Worm (Caenorhabditis elegans) whole organism, early embryonic: ENCODE results near the gene C14A11.6.

ENCODE experiments used
- B0310.2 ChIP-seq: sonication (generic microtip); optimal IDR thresholded peaks from 2 replicates; lab custom pipeline; 2016; ENCODE audit warnings: mild to moderate bottlenecking, missing genetic modification characterization, missing compliant biosample characterization
- F13C5.2 ChIP-seq: sonication (generic microtip); optimal IDR thresholded peaks from 2 replicates; lab custom pipeline; 2017; ENCODE audit warnings: mild to moderate bottlenecking, missing genetic modification characterization, inconsistent platforms, missing compliant biosample characterization
- aly-1 ChIP-seq: sonication (generic microtip); optimal IDR thresholded peaks from 2 replicates; lab custom pipeline; 2016; ENCODE audit warnings: missing genetic modification characterization, missing compliant biosample characterization
- ama-1 ChIP-seq: fragments of 150-350 bp; optimal IDR thresholded peaks from 2 replicates; lab custom pipeline; 2014
- ceh-13 ChIP-seq: fragments of 200-800 bp; sonication (Bioruptor generic); optimal IDR thresholded peaks from 2 replicates; lab custom pipeline; 2018; ENCODE audit warnings: mild to moderate bottlenecking, missing genetic modification characterization, missing compliant biosample characterization
- ceh-36 ChIP-seq: sonication (generic microtip); optimal IDR thresholded peaks from 2 replicates; lab custom pipeline; 2016; ENCODE audit warnings: missing genetic modification characterization, inconsistent platforms, missing compliant biosample characterization
- ets-7 ChIP-seq: sonication (generic microtip); optimal IDR thresholded peaks from 2 replicates; lab custom pipeline; 2016; ENCODE audit warnings: missing genotype, missing genetic modification characterization, missing compliant biosample characterization
- flt-1 ChIP-seq: fragments of 200-800 bp; sonication (Bioruptor generic); IDR thresholded peaks from 2 replicates; pipeline ENCODE4 v1.3.6; 2022; ENCODE audit warnings: missing genetic modification characterization, missing compliant biosample characterization
- hmbx-1 ChIP-seq: sonication (generic microtip); optimal IDR thresholded peaks from 2 replicates; lab custom pipeline; 2016; ENCODE audit warnings: mild to moderate bottlenecking, missing genetic modification characterization, missing compliant biosample characterization
- hmg-4 ChIP-seq: fragments of 200-800 bp; sonication (Bioruptor generic); optimal IDR thresholded peaks from 2 replicates; lab custom pipeline; 2018; ENCODE audit warnings: mild to moderate bottlenecking, missing genetic modification characterization, missing compliant biosample characterization
- hnd-1 ChIP-seq: sonication (generic microtip); optimal IDR thresholded peaks from 2 replicates; lab custom pipeline; 2016; ENCODE audit warnings: missing genetic modification characterization, missing compliant biosample characterization
- pes-1 ChIP-seq: fragments of 200-800 bp; sonication (Bioruptor generic); IDR thresholded peaks from 2 replicates; pipeline ENCODE4 v1.3.6; 2022; ENCODE audit warnings: missing genetic modification reagents, missing genetic modification characterization, missing compliant biosample characterization
- scrt-1 ChIP-seq: fragments of 200-800 bp; sonication (Bioruptor generic); IDR thresholded peaks from 2 replicates; pipeline ENCODE4 v1.3.6; 2022; ENCODE audit warnings: missing genetic modification characterization, missing compliant biosample characterization
- sea-1 ChIP-seq: fragments of 200-800 bp; sonication (Bioruptor generic); conservative IDR thresholded peaks from 2 replicates; pipeline ENCODE4 v1.3.6; 2022; ENCODE audit warnings: missing genetic modification characterization, missing compliant biosample characterization
- tbx-11 ChIP-seq: fragments of 200-800 bp; sonication (Bioruptor generic); IDR thresholded peaks from 2 replicates; pipeline ENCODE4 v1.3.6; 2022; ENCODE audit warnings: missing genetic modification characterization, missing compliant biosample characterization
- tbx-37 ChIP-seq: fragments of 200-800 bp; sonication (Bioruptor generic); conservative IDR thresholded peaks from 2 replicates; pipeline ENCODE4 v1.3.6; 2022; ENCODE audit warnings: missing genetic modification reagents, missing genetic modification characterization, missing compliant biosample characterization
- tra-4 ChIP-seq: sonication (generic microtip); optimal IDR thresholded peaks from 2 replicates; lab custom pipeline; 2017; ENCODE audit warnings: missing genetic modification characterization, missing compliant biosample characterization

C14A11.6 gene

ce11 chrX:2843508-2843907, 29.6 kb upstream of the C14A11.6 start:
- TF ChIP-seq hmg-4 (GFP tag; lab: Kevin White, UChicago) (no peak), scrt-1 (no peak), tbx-37 (GFP tag; lab: Robert Waterston, UW) (no peak), ama-1 (lab: Kevin White, UChicago) (no peak), tbx-11 (no peak), sea-1 (no peak), tra-4 (tag; lab: Kevin White, UChicago) (no peak), ets-7 (tag; lab: Kevin White, UChicago) (no peak)

- TF ChIP-seq aly-1 (no peak), ama-1 (lab: Kevin White, UChicago) (no peak), ceh-13 (GFP tag; lab: Kevin White, UChicago) (no peak), tra-4 (tag; lab: Kevin White, UChicago) (no peak), tbx-11 (no peak), sea-1 (no peak)
Measured at ce11 chrX:2841754-2842153, 27.8 kb upstream of the C14A11.6 start.

- no peak for TF ChIP-seq hmg-4 (GFP tag; lab: Kevin White, UChicago)
- no peak for TF ChIP-seq ceh-36 (tag; lab: Kevin White, UChicago)
- TF ChIP-seq scrt-1: no peak
- TF ChIP-seq tra-4 (tag; lab: Kevin White, UChicago): no peak
- no peak for TF ChIP-seq flt-1 (GFP tag; lab: Robert Waterston, UW)
- TF ChIP-seq aly-1: no peak
- TF ChIP-seq pes-1 (GFP tag; lab: Robert Waterston, UW): no peak
- no peak for TF ChIP-seq B0310.2 (tag; lab: Kevin White, UChicago)
- TF ChIP-seq ama-1 (lab: Kevin White, UChicago): no peak
- no peak for TF ChIP-seq tbx-37 (GFP tag; lab: Robert Waterston, UW)
- TF ChIP-seq ets-7 (tag; lab: Kevin White, UChicago): no peak
- TF ChIP-seq hnd-1 (tag; lab: Kevin White, UChicago): no peak
Measured at ce11 chrX:2840287-2840686, 26.3 kb upstream of the C14A11.6 start, which contains the start of gene Y71H10B.1. TSS of gene Y71H10B.1 (minus strand) at chrX:2840292.

ce11 chrX:2838619-2839018, 24.7 kb upstream of the C14A11.6 start:
- no peak for TF ChIP-seq F13C5.2 (tag; lab: Kevin White, UChicago)

- TF ChIP-seq hmg-4 (GFP tag; lab: Kevin White, UChicago) (no peak), ceh-13 (GFP tag; lab: Kevin White, UChicago) (no peak), F13C5.2 (tag; lab: Kevin White, UChicago) (no peak)
Measured at ce11 chrX:2837477-2837876, 23.5 kb upstream of the C14A11.6 start.

ce11 chrX:2836770-2837169, 22.8 kb upstream of the C14A11.6 start:
- TF ChIP-seq tbx-11 (no peak), hmbx-1 (tag; lab: Kevin White, UChicago) (no peak), aly-1 (no peak), tra-4 (tag; lab: Kevin White, UChicago) (no peak), pes-1 (GFP tag; lab: Robert Waterston, UW) (no peak), scrt-1 (no peak), hnd-1 (tag; lab: Kevin White, UChicago) (no peak), B0310.2 (tag; lab: Kevin White, UChicago) (no peak), flt-1 (GFP tag; lab: Robert Waterston, UW) (no peak), tbx-37 (GFP tag; lab: Robert Waterston, UW) (no peak), sea-1 (no peak), ets-7 (tag; lab: Kevin White, UChicago) (no peak), ceh-13 (GFP tag; lab: Kevin White, UChicago) (no peak), hmg-4 (GFP tag; lab: Kevin White, UChicago) (no peak), ama-1 (lab: Kevin White, UChicago) (no peak), ceh-36 (tag; lab: Kevin White, UChicago) (no peak), F13C5.2 (tag; lab: Kevin White, UChicago) (no peak)

- TF ChIP-seq tbx-37 (GFP tag; lab: Robert Waterston, UW) (no peak), tbx-11 (no peak), hnd-1 (tag; lab: Kevin White, UChicago) (no peak), hmg-4 (GFP tag; lab: Kevin White, UChicago) (no peak), ceh-36 (tag; lab: Kevin White, UChicago) (no peak), B0310.2 (tag; lab: Kevin White, UChicago) (no peak), aly-1 (no peak), flt-1 (GFP tag; lab: Robert Waterston, UW) (no peak), tra-4 (tag; lab: Kevin White, UChicago) (no peak), sea-1 (no peak), ets-7 (tag; lab: Kevin White, UChicago) (no peak), F13C5.2 (tag; lab: Kevin White, UChicago) (no peak), scrt-1 (no peak), hmbx-1 (tag; lab: Kevin White, UChicago) (no peak), ama-1 (lab: Kevin White, UChicago) (no peak), ceh-13 (GFP tag; lab: Kevin White, UChicago) (no peak), pes-1 (GFP tag; lab: Robert Waterston, UW) (no peak)
Measured at ce11 chrX:2827702-2828182, 13.8 kb upstream of the C14A11.6 start, which contains the start of gene ssr-2. TSS of gene ssr-2 (minus strand) at chrX:2827752.

ce11 chrX:2826337-2826736, 12.4 kb upstream of the C14A11.6 start:
- TF ChIP-seq pes-1 (GFP tag; lab: Robert Waterston, UW): no peak
- no peak for TF ChIP-seq ama-1 (lab: Kevin White, UChicago)
- TF ChIP-seq flt-1 (GFP tag; lab: Robert Waterston, UW): no peak
- no peak for TF ChIP-seq hnd-1 (tag; lab: Kevin White, UChicago)
- no peak for TF ChIP-seq B0310.2 (tag; lab: Kevin White, UChicago)
- TF ChIP-seq ets-7 (tag; lab: Kevin White, UChicago): no peak
- no peak for TF ChIP-seq sea-1
- TF ChIP-seq ceh-36 (tag; lab: Kevin White, UChicago): no peak
- no peak for TF ChIP-seq scrt-1
- no peak for TF ChIP-seq ceh-13 (GFP tag; lab: Kevin White, UChicago)
- TF ChIP-seq hmbx-1 (tag; lab: Kevin White, UChicago): no peak
- no peak for TF ChIP-seq hmg-4 (GFP tag; lab: Kevin White, UChicago)
- TF ChIP-seq tbx-37 (GFP tag; lab: Robert Waterston, UW): no peak
- no peak for TF ChIP-seq F13C5.2 (tag; lab: Kevin White, UChicago)
- no peak for TF ChIP-seq aly-1
- TF ChIP-seq tbx-11: no peak
- no peak for TF ChIP-seq tra-4 (tag; lab: Kevin White, UChicago)
